Fruit fly (Drosophila melanogaster) whole organism, embryonic: Measurements from ENCODE around the gene spn-B.

Source experiments
- Bteb2 ChIP-seq: fragments of 200-800 bp; sonication (Bioruptor generic); optimal IDR thresholded peaks from 2 replicates; lab custom pipeline; 2016; ENCODE audit warnings: missing biosample characterization, missing genetic modification characterization
- CG17328 ChIP-seq: fragments of 200-800 bp; sonication (Bioruptor generic); IDR thresholded peaks from 2 replicates; pipeline ENCODE4 v1.3.6; 2022; ENCODE audit warnings: missing biosample characterization, missing genetic modification characterization
- CG4360 ChIP-seq: fragments of 200-800 bp; sonication (Bioruptor generic); IDR thresholded peaks from 2 replicates; pipeline ENCODE4 v1.3.6; 2022; ENCODE audit warnings: missing biosample characterization, missing genetic modification characterization
- Doc3 ChIP-seq: fragments of 200-800 bp; sonication (Bioruptor generic); IDR thresholded peaks from 3 replicates; pipeline ENCODE4 v1.3.6; 2022; ENCODE audit warnings: missing biosample characterization, missing genetic modification characterization; ENCODE audit not compliant: partially characterized antibody
- Ets97D ChIP-seq: fragments of 200-800 bp; sonication (Bioruptor generic); optimal IDR thresholded peaks from 3 replicates; lab custom pipeline; 2016; ENCODE audit warnings: missing biosample characterization, missing genetic modification characterization
- Rfx ChIP-seq: fragments of 200-800 bp; sonication (Bioruptor generic); IDR thresholded peaks from 2 replicates; pipeline ENCODE4 v1.3.6; 2022; ENCODE audit warnings: missing biosample characterization, missing genetic modification characterization
- gcm2 ChIP-seq: fragments of 200-800 bp; sonication (Bioruptor generic); optimal IDR thresholded peaks from 2 replicates; lab custom pipeline; 2016; ENCODE audit warnings: missing biosample characterization, missing genetic modification characterization
- nerfin-2 ChIP-seq: fragments of 200-800 bp; sonication (Bioruptor generic); IDR thresholded peaks from 2 replicates; pipeline ENCODE4 v1.3.6; 2022; ENCODE audit warnings: missing biosample characterization, missing genetic modification characterization; ENCODE audit not compliant: partially characterized antibody
- onecut ChIP-seq: fragments of 200-800 bp; sonication (Bioruptor generic); IDR thresholded peaks from 2 replicates; pipeline ENCODE4 v1.3.6; 2022; ENCODE audit warnings: missing biosample characterization, missing genetic modification characterization
- tap ChIP-seq: fragments of 200-800 bp; optimal IDR thresholded peaks from 3 replicates; lab custom pipeline; 2019; ENCODE audit warnings: missing biosample characterization, mild to moderate bottlenecking, missing genetic modification characterization, moderate library complexity
- tio ChIP-seq: fragments of 200-800 bp; sonication (Bioruptor generic); optimal IDR thresholded peaks from 2 replicates; lab custom pipeline; 2017; ENCODE audit warnings: missing biosample characterization, missing genetic modification characterization, inconsistent platforms

- TF ChIP-seq nerfin-2 (GFP tag; lab: Robert Waterston, UW) (no peak), onecut (no peak), gcm2 (GFP tag; lab: Kevin White, UChicago) (no peak), tap (no peak), Doc3 (GFP tag; lab: Robert Waterston, UW) (no peak), CG17328 (no peak), Rfx (no peak), tio (no peak), CG4360 (GFP tag; lab: Robert Waterston, UW) (no peak), Ets97D (GFP tag; lab: Kevin White, UChicago) (no peak), Bteb2 (GFP tag; lab: Kevin White, UChicago) (no peak)
Observed at dm6 chr3R:14344767-14345166, 16.9 kb downstream of the spn-B start.
